Fruit fly (Drosophila melanogaster): ENCODE results near the gene Ets65A.

The Ets65A gene

DNA sequence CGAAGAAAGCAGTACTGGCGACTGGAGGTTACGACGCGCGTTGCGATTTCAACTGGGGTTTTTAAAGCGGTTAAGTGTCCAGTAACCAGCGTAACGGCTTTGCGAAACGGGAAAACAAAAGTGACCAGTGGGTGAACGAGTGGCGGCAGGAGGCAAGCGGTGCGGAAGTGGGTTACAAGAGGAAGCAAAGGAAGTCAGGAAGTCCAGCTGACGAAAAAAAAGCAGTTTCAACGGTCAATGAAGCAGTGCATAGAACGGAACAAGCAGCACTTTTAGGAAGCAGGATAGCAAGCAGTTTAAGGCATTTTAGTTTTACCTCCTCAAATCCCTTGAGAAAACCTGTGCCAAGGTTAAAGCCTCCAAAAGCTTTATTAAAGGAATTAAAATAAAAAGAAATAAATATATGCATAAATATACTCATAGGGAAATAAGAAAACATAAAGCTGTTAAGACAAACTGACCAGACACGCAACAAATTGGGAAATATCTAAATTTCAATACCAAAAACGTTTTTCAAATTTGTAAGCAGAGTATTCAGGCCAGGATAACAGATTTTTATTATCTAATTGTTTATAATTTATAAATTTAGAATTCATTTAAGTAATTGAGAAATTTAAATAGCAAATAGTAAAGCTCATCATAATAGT lies 38.2 kb upstream of the Ets65A start, which contains the start of gene CG6592 (continued):
- TF ChIP-seq PHDP (tag; optimal IDR thresholded peaks at IDR 0.05) (no peak), CG31224 (GFP tag; IDR thresholded peaks at IDR 0.05) (no peak), Side (GFP tag; optimal IDR thresholded peaks at IDR 0.05) (no peak), CG2120 (GFP tag; optimal IDR thresholded peaks at IDR 0.05) (no peak), NC2α (GFP tag; optimal IDR thresholded peaks at IDR 0.05) (peak; percentile 28), slbo (GFP tag; IDR thresholded peaks at IDR 0.05) (no peak), CG11504 (tag; optimal IDR thresholded peaks at IDR 0.05) (no peak), z (GFP tag; IDR thresholded peaks at IDR 0.05) (no peak), trem (tag; optimal IDR thresholded peaks at IDR 0.05) (peak; percentile 8), tio (GFP tag; optimal IDR thresholded peaks at IDR 0.05) (no peak), dmrt99B (tag; optimal IDR thresholded peaks at IDR 0.05) (no peak), NC2β (GFP tag; optimal IDR thresholded peaks at IDR 0.05) (peak; percentile 69), CG6854 (GFP tag; optimal IDR thresholded peaks at IDR 0.05) (no peak), CG2199 (GFP tag; IDR thresholded peaks at IDR 0.05) (no peak), chif (GFP tag; optimal IDR thresholded peaks at IDR 0.05) (peak; percentile 36 to 77), pum (GFP tag; optimal IDR thresholded peaks at IDR 0.05) (no peak), gro (GFP tag; optimal IDR thresholded peaks at IDR 0.05) (no peak), kah (GFP tag; optimal IDR thresholded peaks at IDR 0.05) (no peak), caup (GFP tag; optimal IDR thresholded peaks at IDR 0.05; ENCODE audit: severe bottlenecking) (no peak), CG14667 (GFP tag; IDR thresholded peaks at IDR 0.05) (no peak), ase (GFP tag; IDR thresholded peaks at IDR 0.05) (no peak), Six4 (GFP tag; optimal IDR thresholded peaks at IDR 0.05) (no peak), MBD-R2 (GFP tag; IDR thresholded peaks at IDR 0.05) (no peak), Hr78 (GFP tag; optimal IDR thresholded peaks at IDR 0.05) (no peak), CG9727 (GFP tag; optimal IDR thresholded peaks at IDR 0.05) (peak; percentile 80), CG10959 (GFP tag; IDR thresholded peaks at IDR 0.05) (peak; percentile 49; the same call in 1 of the 2 replicates), dati (GFP tag; IDR thresholded peaks at IDR 0.05) (0 out of 2 replicates have a peak, but pooled peaks have one; percentile 34), CG12299 (tag; optimal IDR thresholded peaks at IDR 0.05) (no peak), CG11085 (GFP tag; IDR thresholded peaks at IDR 0.05) (0 out of 2 replicates have a peak, but pooled peaks have one; percentile 25), Nf-YC (tag; optimal IDR thresholded peaks at IDR 0.05) (no peak), CG14860 (GFP tag; IDR thresholded peaks at IDR 0.05; ENCODE audit: partially characterized antibody) (no peak), CG11093 (GFP tag; IDR thresholded peaks at IDR 0.05) (no peak), CG11696 (GFP tag; IDR thresholded peaks at IDR 0.05) (no peak), CG18764 (GFP tag; optimal IDR thresholded peaks at IDR 0.05) (no peak), row (GFP tag; IDR thresholded peaks at IDR 0.05) (no peak), CG34224 (GFP tag; IDR thresholded peaks at IDR 0.05; ENCODE audit: partially characterized antibody) (no peak), Gsc (GFP tag; IDR thresholded peaks at IDR 0.05) (no peak), HmgD (GFP tag; optimal IDR thresholded peaks at IDR 0.05) (peak; percentile 48), CG8359 (GFP tag; optimal IDR thresholded peaks at IDR 0.05; ENCODE audit: borderline replicate concordance) (no peak), H15 (GFP tag; IDR thresholded peaks at IDR 0.05) (no peak), nmo (GFP tag; optimal IDR thresholded peaks at IDR 0.05) (peak; percentile 59), CG15601 (tag; optimal IDR thresholded peaks at IDR 0.05) (no peak), btn (GFP tag; optimal IDR thresholded peaks at IDR 0.05) (no peak), sc (optimal IDR thresholded peaks at IDR 0.05) (no peak), sc (GFP tag; optimal IDR thresholded peaks at IDR 0.05) (peak; percentile 39), CG10366 (GFP tag; IDR thresholded peaks at IDR 0.05) (peak; percentile 36; the same call in 1 of the 2 replicates), fd102C (GFP tag; optimal IDR thresholded peaks at IDR 0.05) (peak; percentile 85), sob (GFP tag; IDR thresholded peaks at IDR 0.05) (no peak; the same call in 1 of the 2 replicates), CG14965 (GFP tag; optimal IDR thresholded peaks at IDR 0.05; ENCODE audit: borderline replicate concordance) (no peak), slou (GFP tag; optimal IDR thresholded peaks at IDR 0.05) (no peak), CG3163 (GFP tag; optimal IDR thresholded peaks at IDR 0.05) (no peak)
